Worm (Caenorhabditis elegans) whole organism, L1 larva: ENCODE data around the gene F49E11.7.
A peak's percentile ranks its signal among the peaks of the same experiment; 100 is the strongest.

Experiments
- Y116A8C.19 ChIP-seq: sonication (generic microtip); optimal IDR thresholded peaks from 2 replicates; lab custom pipeline; 2016; ENCODE audit warnings: missing compliant biosample characterization, missing genetic modification characterization, borderline replicate concordance
- alr-1 ChIP-seq: fragments of 200-800 bp; sonication (Bioruptor generic); optimal IDR thresholded peaks from 2 replicates; lab custom pipeline; 2018; ENCODE audit warnings: borderline replicate concordance, mild to moderate bottlenecking, missing genetic modification characterization, missing compliant biosample characterization
- ceh-82 ChIP-seq, 3 experiments: fragments of 150-350 bp in 1 of 3; sonication (generic microtip) in 2 of 3; optimal IDR thresholded peaks; 2 replicates each; lab custom pipeline; 2014 to 2017; ENCODE audit warnings: missing biosample characterization in 3 of 3, missing genetic modification characterization in 3 of 3
- ceh-90 ChIP-seq: sonication (generic microtip); optimal IDR thresholded peaks from 2 replicates; lab custom pipeline; 2016; ENCODE audit warnings: missing genetic modification characterization, missing compliant biosample characterization
- ces-1 ChIP-seq: fragments of 150-350 bp; optimal IDR thresholded peaks from 2 replicates; lab custom pipeline; 2014; ENCODE audit warnings: missing biosample characterization, missing genetic modification reagents, missing genetic modification characterization
- dpl-1 ChIP-seq, 3 experiments: fragments of 150-350 bp in 2 of 3; sonication (generic microtip) in 1 of 3; optimal IDR thresholded peaks; 2 replicates each; lab custom pipeline; 2014 to 2017; ENCODE audit warnings: missing biosample characterization in 3 of 3, missing genetic modification characterization in 3 of 3, missing genetic modification reagents in 3 of 3
- egl-13 ChIP-seq: sonication (generic microtip); optimal IDR thresholded peaks from 2 replicates; lab custom pipeline; 2016; ENCODE audit warnings: missing genotype, missing genetic modification reagents, missing genetic modification characterization, missing compliant biosample characterization
- elt-2 ChIP-seq: sonication (generic microtip); optimal IDR thresholded peaks from 2 replicates; lab custom pipeline; 2016; ENCODE audit warnings: missing genetic modification characterization, mild to moderate bottlenecking, inconsistent platforms, missing compliant biosample characterization, missing genetic modification reagents
- ets-5 ChIP-seq: fragments of 200-800 bp; sonication (Bioruptor generic); IDR thresholded peaks from 2 replicates; pipeline ENCODE4 v1.3.6; 2022; ENCODE audit warnings: missing genetic modification characterization, missing compliant biosample characterization
- fos-1 ChIP-seq: fragments of 150-350 bp; optimal IDR thresholded peaks from 2 replicates; lab custom pipeline; 2014; ENCODE audit warnings: missing biosample characterization, missing genetic modification characterization
- grh-1 ChIP-seq: fragments of 200-800 bp; sonication (Bioruptor generic); IDR thresholded peaks from 2 replicates; pipeline ENCODE4 v1.3.6; 2022; ENCODE audit warnings: missing genetic modification reagents, missing genetic modification characterization, missing compliant biosample characterization
- jun-1 ChIP-seq: fragments of 150-350 bp; optimal IDR thresholded peaks from 2 replicates; lab custom pipeline; 2014; ENCODE audit warnings: missing biosample characterization, missing genetic modification reagents, missing genetic modification characterization
- lin-13 ChIP-seq: fragments of 150-350 bp; optimal IDR thresholded peaks from 2 replicates; lab custom pipeline; 2014; ENCODE audit warnings: missing biosample characterization, missing genetic modification reagents, missing genetic modification characterization
- lin-15B ChIP-seq: fragments of 150-350 bp; sonication (generic microtip); optimal IDR thresholded peaks from 3 replicates; lab custom pipeline; 2014; ENCODE audit warnings: missing biosample characterization, missing genetic modification characterization
- lin-35 ChIP-seq, 2 experiments: fragments of 150-350 bp; optimal IDR thresholded peaks; 2 replicates each; lab custom pipeline; 2014; ENCODE audit warnings: missing biosample characterization in 2 of 2, missing genetic modification characterization in 2 of 2, missing genetic modification reagents in 2 of 2
- lin-39 ChIP-seq: fragments of 150-350 bp; optimal IDR thresholded peaks from 2 replicates; lab custom pipeline; 2014; ENCODE audit warnings: missing biosample characterization, missing genetic modification reagents, missing genetic modification characterization
- lir-3 ChIP-seq: sonication (generic microtip); optimal IDR thresholded peaks from 2 replicates; lab custom pipeline; 2016; ENCODE audit warnings: mild to moderate bottlenecking, missing genetic modification characterization, moderate library complexity, missing compliant biosample characterization; ENCODE audit not compliant: poor library complexity
- mdl-1 ChIP-seq, 2 experiments: fragments of 150-350 bp; optimal IDR thresholded peaks; 2 replicates each; lab custom pipeline; 2014 to 2017; ENCODE audit warnings: missing biosample characterization in 2 of 2, missing genetic modification characterization in 2 of 2, inconsistent platforms in 1 of 2
- mef-2 ChIP-seq: fragments of 150-350 bp; optimal IDR thresholded peaks from 2 replicates; lab custom pipeline; 2014; ENCODE audit warnings: missing biosample characterization, missing genetic modification characterization
- nhr-11 ChIP-seq: fragments of 150-350 bp; optimal IDR thresholded peaks from 2 replicates; lab custom pipeline; 2014; ENCODE audit warnings: missing biosample characterization, missing genetic modification characterization
- nhr-20 ChIP-seq: sonication (generic microtip); optimal IDR thresholded peaks from 2 replicates; lab custom pipeline; 2016; ENCODE audit warnings: mild to moderate bottlenecking, missing genetic modification characterization, missing compliant biosample characterization
- nhr-237 ChIP-seq: fragments of 150-350 bp; optimal IDR thresholded peaks from 2 replicates; lab custom pipeline; 2014; ENCODE audit warnings: missing biosample characterization, missing genetic modification characterization
- nhr-47 ChIP-seq: sonication (generic microtip); optimal IDR thresholded peaks from 2 replicates; lab custom pipeline; 2016; ENCODE audit warnings: mild to moderate bottlenecking, missing genetic modification characterization, moderate library complexity, missing compliant biosample characterization
- nhr-71 ChIP-seq: sonication (generic microtip); optimal IDR thresholded peaks from 2 replicates; lab custom pipeline; 2016; ENCODE audit warnings: mild to moderate bottlenecking, missing genetic modification characterization, moderate library complexity, missing compliant biosample characterization
- nhr-76 ChIP-seq: sonication (generic microtip); optimal IDR thresholded peaks from 2 replicates; lab custom pipeline; 2017; ENCODE audit warnings: missing biosample characterization, missing genetic modification characterization
- nhr-77 ChIP-seq: fragments of 150-350 bp; optimal IDR thresholded peaks from 2 replicates; lab custom pipeline; 2014; ENCODE audit warnings: missing biosample characterization, missing genetic modification characterization
- nhr-84 ChIP-seq: sonication (generic microtip); optimal IDR thresholded peaks from 2 replicates; lab custom pipeline; 2017; ENCODE audit warnings: missing biosample characterization, missing genetic modification characterization
- nhr-85 ChIP-seq: sonication (generic microtip); peaks from one replicate; lab custom pipeline; 2016; ENCODE audit warnings: missing genetic modification characterization, inconsistent platforms, missing compliant biosample characterization
- nhr-90 ChIP-seq: sonication (generic microtip); optimal IDR thresholded peaks from 2 replicates; lab custom pipeline; 2016; ENCODE audit warnings: mild to moderate bottlenecking, missing genetic modification characterization, missing compliant biosample characterization; ENCODE audit not compliant: poor library complexity
- pax-3 ChIP-seq: fragments of 200-800 bp; sonication (Bioruptor generic); optimal IDR thresholded peaks from 2 replicates; lab custom pipeline; 2018; ENCODE audit warnings: mild to moderate bottlenecking, missing genetic modification characterization, moderate library complexity, missing compliant biosample characterization
- pqm-1 ChIP-seq: sonication (generic microtip); optimal IDR thresholded peaks from 3 replicates; lab custom pipeline; 2017; ENCODE audit warnings: missing biosample characterization, missing genetic modification characterization
- rnt-1 ChIP-seq: sonication (generic microtip); optimal IDR thresholded peaks from 2 replicates; lab custom pipeline; 2016; ENCODE audit warnings: mild to moderate bottlenecking, missing genetic modification characterization, moderate library complexity, missing compliant biosample characterization
- skn-1 ChIP-seq: fragments of 150-350 bp; optimal IDR thresholded peaks from 2 replicates; lab custom pipeline; 2014; ENCODE audit warnings: missing biosample characterization, missing genetic modification characterization
- snu-23 ChIP-seq: sonication (generic microtip); optimal IDR thresholded peaks from 2 replicates; lab custom pipeline; 2016; ENCODE audit warnings: missing genetic modification characterization, missing compliant biosample characterization
- sox-4 ChIP-seq: sonication (generic microtip); optimal IDR thresholded peaks from 2 replicates; lab custom pipeline; 2016; ENCODE audit warnings: missing genetic modification characterization, missing compliant biosample characterization
- sptf-1 ChIP-seq: fragments of 150-350 bp; optimal IDR thresholded peaks from 2 replicates; lab custom pipeline; 2014; ENCODE audit warnings: missing biosample characterization, missing genetic modification characterization
- swsn-7 ChIP-seq: sonication (generic microtip); optimal IDR thresholded peaks from 2 replicates; lab custom pipeline; 2016; ENCODE audit warnings: missing genetic modification characterization, missing compliant biosample characterization
- vab-15 ChIP-seq: sonication (generic microtip); optimal IDR thresholded peaks from 2 replicates; lab custom pipeline; 2017; ENCODE audit warnings: missing genotype, mild to moderate bottlenecking, missing genetic modification characterization, missing compliant biosample characterization
- xbp-1 ChIP-seq: sonication (generic microtip); optimal IDR thresholded peaks from 2 replicates; lab custom pipeline; 2016; ENCODE audit warnings: missing genetic modification characterization, missing compliant biosample characterization
- zip-4 ChIP-seq: fragments of 200-800 bp; sonication (Bioruptor generic); optimal IDR thresholded peaks from 2 replicates; lab custom pipeline; 2018; ENCODE audit warnings: mild to moderate bottlenecking, missing genetic modification characterization, moderate library complexity, missing compliant biosample characterization

F49E11.7 gene

ce11 chrIV:13098652-13099051 lies 46.0 kb downstream of the F49E11.7 start, which contains the start of the genes dli-1, tin-9.2 and exos-4.1 (continued):
- TF ChIP-seq vab-15 (no peak), sptf-1 (tag; lab: Kevin White, UChicago) (no peak), nhr-84 (no peak), sox-4 (tag; lab: Kevin White, UChicago) (no peak), ces-1 (GFP tag; lab: Kevin White, UChicago) (no peak), nhr-85 (peak; percentile 83), egl-13 (tag; lab: Kevin White, UChicago) (peak; percentile 49), snu-23 (GFP tag; lab: Kevin White, UChicago) (peak; percentile 86), nhr-11 (tag; lab: Kevin White, UChicago) (peak; percentile 33), pax-3 (tag; lab: Kevin White, UChicago) (no peak), nhr-47 (peak; percentile 85), lin-13 (GFP tag; lab: Kevin White, UChicago) (peak; percentile 25), lin-35 (GFP tag; optimal IDR thresholded peaks at IDR 0.05; lab: Kevin White, UChicago) (peak; percentile 80 to 82), mef-2 (tag; lab: Kevin White, UChicago) (no peak), lir-3 (tag; lab: Kevin White, UChicago) (peak; percentile 46), nhr-20 (tag; lab: Kevin White, UChicago) (peak; percentile 73), pqm-1 (tag; lab: Kevin White, UChicago) (no peak), lin-39 (tag; lab: Kevin White, UChicago) (peak; percentile 73), alr-1 (tag; lab: Kevin White, UChicago) (no peak), jun-1 (tag; lab: Kevin White, UChicago) (peak; percentile 14), nhr-237 (tag; lab: Kevin White, UChicago) (no peak), rnt-1 (tag; lab: Kevin White, UChicago) (peak; percentile 69), nhr-71 (peak; percentile 88), nhr-77 (tag; lab: Kevin White, UChicago) (peak; percentile 17), swsn-7 (tag; lab: Kevin White, UChicago) (peak; percentile 74), skn-1 (tag; lab: Kevin White, UChicago) (peak; percentile 86), elt-2 (tag; lab: Kevin White, UChicago) (no peak), xbp-1 (tag; lab: Kevin White, UChicago) (peak; percentile 78), fos-1 (tag; lab: Kevin White, UChicago) (peak; percentile 33), ceh-90 (no peak), dpl-1 (GFP tag; optimal IDR thresholded peaks at IDR 0.05; lab: Kevin White, UChicago) (peak; percentile 73 to 84 (median 79)), nhr-90 (tag; lab: Kevin White, UChicago) (peak; percentile 63), nhr-76 (tag; lab: Kevin White, UChicago) (no peak), ceh-82 (tag; optimal IDR thresholded peaks at IDR 0.05; lab: Kevin White, UChicago) (peak; percentile 41 to 62 (median 62)), Y116A8C.19 (no peak)
- TF ChIP-seq, all 84 proteins: peak for 43

ce11 chrIV:13100415-13100814 lies 47.7 kb downstream of the F49E11.7 start, which contains the start of gene fask-1:
Gene fask-1 (plus strand): TSS chrIV:13100715.
- TF ChIP-seq grh-1 (GFP tag; lab: Robert Waterston, UW) (no peak), egl-13 (tag; lab: Kevin White, UChicago) (no peak), zip-4 (GFP tag; lab: Kevin White, UChicago) (no peak), ets-5 (GFP tag; lab: Robert Waterston, UW) (no peak), mef-2 (tag; lab: Kevin White, UChicago) (no peak), pqm-1 (tag; lab: Kevin White, UChicago) (no peak), alr-1 (tag; lab: Kevin White, UChicago) (no peak), nhr-76 (tag; lab: Kevin White, UChicago) (no peak), lin-15B (tag; lab: Kevin White, UChicago) (no peak), xbp-1 (tag; lab: Kevin White, UChicago) (no peak), sptf-1 (tag; lab: Kevin White, UChicago) (no peak), mdl-1 (tag; optimal IDR thresholded peaks at IDR 0.05; lab: Kevin White, UChicago) (no peak)
